Fruit fly (Drosophila melanogaster) whole organism, embryonic: Measurements from ENCODE around the gene Eig71Ei.

Source experiments
- ATbp ChIP-seq: fragments of 200-800 bp; sonication (Bioruptor generic); optimal IDR thresholded peaks from 2 replicates; lab custom pipeline; 2017; ENCODE audit warnings: missing biosample characterization, mild to moderate bottlenecking, missing genetic modification characterization, missing genetic modification reagents
- Abd-B ChIP-seq: fragments of 200-800 bp; sonication (Bioruptor generic); optimal IDR thresholded peaks from 2 replicates; lab custom pipeline; 2018; ENCODE audit warnings: missing biosample characterization, mild to moderate bottlenecking, missing genetic modification characterization, moderate library complexity
- Atf6 ChIP-seq: fragments of 200-800 bp; sonication (Bioruptor generic); IDR thresholded peaks from 2 replicates; pipeline ENCODE4 v1.3.6; 2022; ENCODE audit warnings: missing biosample characterization, missing genetic modification characterization
- CG10431 ChIP-seq: fragments of 200-800 bp; sonication (Bioruptor generic); optimal IDR thresholded peaks from 3 replicates; lab custom pipeline; 2018; ENCODE audit warnings: missing biosample characterization, mild to moderate bottlenecking, missing genetic modification characterization
- CG12104 ChIP-seq: fragments of 200-800 bp; sonication (Bioruptor generic); optimal IDR thresholded peaks from 3 replicates; lab custom pipeline; 2016; ENCODE audit warnings: missing biosample characterization, missing genetic modification characterization
- CG12659 ChIP-seq: fragments of 200-800 bp; sonication (Bioruptor generic); optimal IDR thresholded peaks from 3 replicates; lab custom pipeline; 2017; ENCODE audit warnings: mild to moderate bottlenecking, missing biosample characterization, missing genetic modification reagents, missing genetic modification characterization
- CG13123 ChIP-seq: fragments of 200-800 bp; sonication (Bioruptor generic); optimal IDR thresholded peaks from 2 replicates; lab custom pipeline; 2016; ENCODE audit warnings: missing biosample characterization, missing genetic modification characterization
- CG14441 ChIP-seq: fragments of 200-800 bp; sonication (Bioruptor generic); IDR thresholded peaks from 2 replicates; pipeline ENCODE4 v1.3.6; 2022; ENCODE audit warnings: missing biosample characterization, missing genetic modification characterization
- CG14860 ChIP-seq: fragments of 200-800 bp; sonication (Bioruptor generic); IDR thresholded peaks from 3 replicates; pipeline ENCODE4 v1.3.6; 2022; ENCODE audit warnings: missing biosample characterization, missing genetic modification characterization; ENCODE audit not compliant: partially characterized antibody
- CG15073 ChIP-seq: fragments of 200-800 bp; sonication (Bioruptor generic); optimal IDR thresholded peaks from 2 replicates; lab custom pipeline; 2016; ENCODE audit warnings: missing biosample characterization, missing genetic modification characterization
- CG15269 ChIP-seq: fragments of 200-800 bp; sonication (Bioruptor generic); optimal IDR thresholded peaks from 2 replicates; lab custom pipeline; 2018; ENCODE audit warnings: missing biosample characterization, mild to moderate bottlenecking, missing genetic modification characterization, moderate library complexity
- CG16779 ChIP-seq: fragments of 200-800 bp; sonication (Bioruptor generic); IDR thresholded peaks from 2 replicates; pipeline ENCODE4 v1.3.6; 2022; ENCODE audit warnings: missing biosample characterization, missing genetic modification characterization
- CG2129 ChIP-seq: fragments of 200-800 bp; sonication (Bioruptor generic); IDR thresholded peaks from 2 replicates; pipeline ENCODE4 v1.3.6; 2022; ENCODE audit warnings: missing biosample characterization, missing genetic modification characterization; ENCODE audit not compliant: partially characterized antibody
- CG2889 ChIP-seq: fragments of 200-800 bp; sonication (Bioruptor generic); IDR thresholded peaks from 3 replicates; pipeline ENCODE4 v1.3.6; 2022; ENCODE audit warnings: missing biosample characterization, missing genetic modification characterization
- CG3726 ChIP-seq: fragments of 200-800 bp; sonication (Bioruptor generic); IDR thresholded peaks from 3 replicates; pipeline ENCODE4, ENCODE4 v1.3.6; 2022; ENCODE audit warnings: missing biosample characterization, missing genetic modification characterization
- CG4328 ChIP-seq: fragments of 200-800 bp; sonication (Bioruptor generic); optimal IDR thresholded peaks from 3 replicates; lab custom pipeline; 2017; ENCODE audit warnings: missing biosample characterization, missing genetic modification reagents, missing genetic modification characterization
- CG4424 ChIP-seq: fragments of 200-800 bp; sonication (Bioruptor generic); optimal IDR thresholded peaks from 3 replicates; lab custom pipeline; 2016; ENCODE audit warnings: missing biosample characterization, missing genetic modification characterization
- CG5180 ChIP-seq: fragments of 200-800 bp; sonication (Bioruptor generic); optimal IDR thresholded peaks from 3 replicates; lab custom pipeline; 2017; ENCODE audit warnings: missing biosample characterization, missing genetic modification characterization, mild to moderate bottlenecking, moderate library complexity, missing genetic modification reagents
- CG8388 ChIP-seq: fragments of 200-800 bp; sonication (Bioruptor generic); optimal IDR thresholded peaks from 2 replicates; lab custom pipeline; 2019; ENCODE audit warnings: missing biosample characterization, mild to moderate bottlenecking, missing genetic modification characterization, moderate library complexity
- Dip3 ChIP-seq: fragments of 200-800 bp; sonication (Bioruptor generic); optimal IDR thresholded peaks from 3 replicates; lab custom pipeline; 2016; ENCODE audit warnings: missing biosample characterization, missing genetic modification characterization
- Elba2 ChIP-seq: fragments of 200-800 bp; sonication (Bioruptor generic); optimal IDR thresholded peaks from 3 replicates; lab custom pipeline; 2016; ENCODE audit warnings: missing biosample characterization, missing genetic modification characterization
- Fer1 ChIP-seq: fragments of 200-800 bp; sonication (Bioruptor generic); optimal IDR thresholded peaks from 2 replicates; lab custom pipeline; 2017; ENCODE audit warnings: missing biosample characterization, mild to moderate bottlenecking, missing genetic modification characterization
- GATAe ChIP-seq: fragments of 200-800 bp; sonication (Bioruptor generic); conservative IDR thresholded peaks from 2 replicates; pipeline ENCODE4 v1.3.6; 2022; ENCODE audit warnings: missing biosample characterization, missing genetic modification characterization
- H15 ChIP-seq: fragments of 200-800 bp; sonication (Bioruptor generic); IDR thresholded peaks from 3 replicates; pipeline ENCODE4 v1.3.6; 2022; ENCODE audit warnings: missing biosample characterization, missing genetic modification characterization
- HLH4C ChIP-seq: fragments of 200-800 bp; sonication (Bioruptor generic); IDR thresholded peaks from 3 replicates; pipeline ENCODE4 v1.3.6; 2022; ENCODE audit warnings: missing biosample characterization, missing genetic modification characterization; ENCODE audit not compliant: partially characterized antibody
- Lim3 ChIP-seq: fragments of 200-800 bp; sonication (Bioruptor generic); IDR thresholded peaks from 2 replicates; pipeline ENCODE4 v1.3.6; 2022; ENCODE audit warnings: missing biosample characterization, missing genetic modification characterization
- Neu2 ChIP-seq: fragments of 200-800 bp; sonication (Bioruptor generic); optimal IDR thresholded peaks from 3 replicates; lab custom pipeline; 2016; ENCODE audit warnings: missing biosample characterization, missing genetic modification characterization, borderline replicate concordance
- Pdp1 ChIP-seq, 2 experiments: fragments of 200-800 bp; sonication (Bioruptor generic); optimal IDR thresholded peaks; 3 replicates each; lab custom pipeline; 2016; ENCODE audit warnings: missing biosample characterization in 2 of 2, missing genetic modification characterization in 2 of 2, mild to moderate bottlenecking in 1 of 2, moderate library complexity in 1 of 2
- Rfx ChIP-seq: fragments of 200-800 bp; sonication (Bioruptor generic); IDR thresholded peaks from 2 replicates; pipeline ENCODE4 v1.3.6; 2022; ENCODE audit warnings: missing biosample characterization, missing genetic modification characterization
- Tbp ChIP-seq: fragments of >200 bp; optimal IDR thresholded peaks from 2 replicates; lab custom pipeline; 2018; ENCODE audit warnings: missing biosample characterization, missing genetic modification characterization
- aop ChIP-seq: fragments of 200-800 bp; sonication (Bioruptor generic); IDR thresholded peaks from 2 replicates; pipeline ENCODE4 v1.3.6; 2022; ENCODE audit warnings: missing biosample characterization, missing genetic modification characterization
- bsh ChIP-seq, 2 experiments: fragments of 200-800 bp; sonication (Bioruptor generic); optimal IDR thresholded peaks; 2 replicates each; lab custom pipeline; 2017 to 2018; ENCODE audit warnings: mild to moderate bottlenecking in 2 of 2, missing biosample characterization in 2 of 2, missing genetic modification characterization in 2 of 2, moderate library complexity in 1 of 2
- cato ChIP-seq: fragments of 200-800 bp; sonication (Bioruptor generic); optimal IDR thresholded peaks from 2 replicates; lab custom pipeline; 2016; ENCODE audit warnings: missing biosample characterization, missing genetic modification characterization, borderline replicate concordance
- chinmo ChIP-seq: fragments of 200-800 bp; sonication (Bioruptor generic); IDR thresholded peaks from 4 replicates; pipeline ENCODE4 v1.3.6; 2022; ENCODE audit warnings: missing biosample characterization, missing genetic modification characterization; ENCODE audit not compliant: partially characterized antibody
- crol ChIP-seq: fragments of 200-800 bp; sonication (Bioruptor generic); IDR thresholded peaks from 2 replicates; pipeline ENCODE4 v1.3.6; 2022; ENCODE audit warnings: missing biosample characterization, missing genetic modification characterization
- eyg ChIP-seq: fragments of 200-800 bp; sonication (Bioruptor generic); optimal IDR thresholded peaks from 3 replicates; lab custom pipeline; 2016; ENCODE audit warnings: missing biosample characterization, missing genetic modification characterization
- fu2 ChIP-seq: fragments of 200-800 bp; sonication (Bioruptor generic); optimal IDR thresholded peaks from 2 replicates; lab custom pipeline; 2016; ENCODE audit warnings: missing biosample characterization, missing genetic modification characterization
- h ChIP-seq: fragments of >200 bp; optimal IDR thresholded peaks from 2 replicates; lab custom pipeline; 2017
- ind ChIP-seq: fragments of 200-800 bp; sonication (Bioruptor generic); optimal IDR thresholded peaks from 3 replicates; lab custom pipeline; 2016; ENCODE audit warnings: missing biosample characterization, missing genetic modification characterization
- jigr1 ChIP-seq: fragments of 200-800 bp; sonication (Bioruptor generic); IDR thresholded peaks from 3 replicates; pipeline ENCODE4 v1.3.6; 2022; ENCODE audit warnings: missing biosample characterization, missing genetic modification characterization
- lilli ChIP-seq: fragments of 200-800 bp; sonication (Bioruptor generic); optimal IDR thresholded peaks from 3 replicates; lab custom pipeline; 2016; ENCODE audit warnings: missing biosample characterization, missing genetic modification characterization
- luna ChIP-seq: fragments of 200-800 bp; sonication (Bioruptor generic); optimal IDR thresholded peaks from 2 replicates; lab custom pipeline; 2016; ENCODE audit warnings: missing biosample characterization, missing genetic modification characterization
- ranshi ChIP-seq: fragments of 200-800 bp; sonication (Bioruptor generic); IDR thresholded peaks from 2 replicates; pipeline ENCODE4 v1.3.6; 2022; ENCODE audit warnings: missing biosample characterization, missing genetic modification characterization
- ro ChIP-seq: fragments of 200-800 bp; sonication (Bioruptor generic); IDR thresholded peaks from 2 replicates; pipeline ENCODE4 v1.3.6; 2022; ENCODE audit warnings: missing biosample characterization, missing genetic modification characterization
- sim ChIP-seq: fragments of 200-800 bp; sonication (Bioruptor generic); IDR thresholded peaks from 2 replicates; pipeline ENCODE4 v1.3.6; 2022; ENCODE audit warnings: missing biosample characterization, missing genetic modification characterization
- ttk ChIP-seq: fragments of 200-800 bp; sonication (Bioruptor generic); IDR thresholded peaks from 2 replicates; pipeline ENCODE4 v2.1.2; 2022; ENCODE audit warnings: missing biosample characterization, missing genetic modification characterization
- unpg ChIP-seq: fragments of 200-800 bp; sonication (Bioruptor generic); optimal IDR thresholded peaks from 3 replicates; lab custom pipeline; 2018; ENCODE audit warnings: missing biosample characterization, mild to moderate bottlenecking, missing genetic modification characterization, moderate library complexity
- usp ChIP-seq: fragments of >200 bp; optimal IDR thresholded peaks from 2 replicates; lab custom pipeline; 2017; ENCODE audit warnings: missing biosample characterization, missing genetic modification characterization
- yki ChIP-seq: fragments of >200 bp; optimal IDR thresholded peaks from 3 replicates; lab custom pipeline; 2018
- zfh1 ChIP-seq: fragments of 200-800 bp; sonication (Bioruptor generic); IDR thresholded peaks from 3 replicates; pipeline ENCODE4 v1.3.6; 2022; ENCODE audit warnings: missing biosample characterization, missing genetic modification characterization

Eig71Ei gene

dm6 chr3L:15690711-15691591, 31.4 kb downstream of the Eig71Ei start (continued):
- TF ChIP-seq CG12659 (GFP tag; lab: Kevin White, UChicago) = peak; percentile 4
- peak; percentile 37 for TF ChIP-seq Fer1 (GFP tag; lab: Kevin White, UChicago)
- TF ChIP-seq h (lab: Kevin White, UChicago) = no peak
- no peak for TF ChIP-seq Tbp (GFP tag; lab: Kevin White, UChicago)
- no peak for TF ChIP-seq Elba2
- TF ChIP-seq CG14860 = no peak
- TF ChIP-seq Atf6 (GFP tag; lab: Robert Waterston, UW) = no peak
- peak in 1 of 2 experiments; percentile 55 for TF ChIP-seq bsh (GFP tag; optimal IDR thresholded peaks at IDR 0.05; lab: Kevin White, UChicago)
- TF ChIP-seq CG12104 = peak; percentile 11
- TF ChIP-seq CG14441 (GFP tag; lab: Robert Waterston, UW) = 0 out of 2 replicates have a peak, but pooled peaks have one; percentile 19
- TF ChIP-seq sim = no peak
- no peak for TF ChIP-seq fu2 (GFP tag; lab: Kevin White, UChicago)
- no peak for TF ChIP-seq lilli
- peak; percentile 56 for TF ChIP-seq ATbp
- no peak for TF ChIP-seq CG10431 (GFP tag; lab: Kevin White, UChicago)
- TF ChIP-seq Lim3 (GFP tag; lab: Robert Waterston, UW) = no peak
- 0 out of 2 replicates have a peak, but pooled peaks have one; percentile 36 for TF ChIP-seq ranshi (GFP tag; lab: Robert Waterston, UW)
- no peak for TF ChIP-seq cato (GFP tag; lab: Kevin White, UChicago)
- peak; percentile 40 for TF ChIP-seq CG4424
- no peak for TF ChIP-seq CG3726 (GFP tag; lab: Robert Waterston, UW)
- no peak for TF ChIP-seq ro (GFP tag; lab: Robert Waterston, UW)
- TF ChIP-seq HLH4C (GFP tag; lab: Robert Waterston, UW) = no peak
- no peak for TF ChIP-seq Pdp1 (GFP tag; optimal IDR thresholded peaks at IDR 0.05; lab: Kevin White, UChicago)
- TF ChIP-seq CG16779 = no peak
- no peak for TF ChIP-seq CG2129
- TF ChIP-seq crol (GFP tag; lab: Robert Waterston, UW) = no peak
- TF ChIP-seq CG15269 (tag; lab: Kevin White, UChicago) = peak; percentile 20
- no peak for TF ChIP-seq Neu2 (GFP tag; lab: Kevin White, UChicago)
- TF ChIP-seq luna (GFP tag; lab: Kevin White, UChicago) = no peak
- no peak for TF ChIP-seq yki (lab: Kevin White, UChicago)
- TF ChIP-seq H15 (GFP tag; lab: Robert Waterston, UW) = no peak
- no peak for TF ChIP-seq CG15073 (GFP tag; lab: Kevin White, UChicago)
- no peak for TF ChIP-seq CG5180 (GFP tag; lab: Kevin White, UChicago)
- no peak for TF ChIP-seq eyg
- TF ChIP-seq Dip3 = no peak
- no peak for TF ChIP-seq CG4328 (GFP tag; lab: Kevin White, UChicago)
- no peak for TF ChIP-seq CG2889
- TF ChIP-seq CG8388 = peak; percentile 59
- TF ChIP-seq aop (GFP tag; lab: Robert Waterston, UW) = no peak
- TF ChIP-seq jigr1 = no peak
- TF ChIP-seq CG13123 (GFP tag; lab: Kevin White, UChicago) = no peak
- TF ChIP-seq unpg (GFP tag; lab: Kevin White, UChicago) = peak; percentile 67
- no peak for TF ChIP-seq usp (GFP tag; lab: Kevin White, UChicago)
- no peak for TF ChIP-seq Abd-B (GFP tag; lab: Kevin White, UChicago)
- TF ChIP-seq chinmo (GFP tag; lab: Robert Waterston, UW) = no peak
- TF ChIP-seq ind (GFP tag; lab: Kevin White, UChicago) = peak; percentile 11
- no peak for TF ChIP-seq GATAe
- peak; percentile 47; the same call in 2 of the 3 replicates for TF ChIP-seq zfh1 (GFP tag; lab: Robert Waterston, UW)
- no peak; the same call in 1 of the 2 replicates for TF ChIP-seq Rfx (GFP tag; lab: Robert Waterston, UW)
- peak; percentile 14; the same call in 1 of the 2 replicates for TF ChIP-seq ttk (GFP tag; lab: Robert Waterston, UW)
